Worm (Caenorhabditis elegans): ENCODE measurements around the gene ZC239.16.

DNA sequence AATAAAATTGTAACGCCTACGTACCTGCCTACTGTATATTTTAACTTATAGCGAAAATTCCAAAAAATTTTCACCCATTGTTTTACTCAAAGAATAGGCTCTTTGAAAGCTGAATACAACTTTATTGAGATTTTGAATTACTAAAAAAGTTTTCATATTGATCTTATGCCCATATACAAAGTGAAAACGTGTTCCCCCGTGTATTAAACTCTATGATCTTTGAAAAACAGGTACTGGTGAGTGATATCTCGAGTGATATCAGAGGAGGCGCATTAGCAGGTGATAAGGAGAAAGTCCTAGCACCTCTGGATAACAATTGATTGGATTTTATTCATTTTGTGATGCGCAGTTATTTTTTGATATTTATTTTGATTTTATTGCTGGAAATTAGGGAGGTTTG lies 15.1 kb upstream of the ZC239.16 start, which contains the start of gene C17F4.3:
- TF ChIP-seq pha-4 (tag; optimal IDR thresholded peaks at IDR 0.05) (no peak), ets-4 (tag; optimal IDR thresholded peaks at IDR 0.05) (no peak), nfya-1 (tag; optimal IDR thresholded peaks at IDR 0.05) (no peak), unc-42 (tag; optimal IDR thresholded peaks at IDR 0.05) (no peak), ama-1 (optimal IDR thresholded peaks at IDR 0.05) (no peak), ceh-9 (tag; optimal IDR thresholded peaks at IDR 0.05) (no peak), ceh-48 (tag; optimal IDR thresholded peaks at IDR 0.05) (no peak), hlh-30 (tag; optimal IDR thresholded peaks at IDR 0.05; ENCODE audit: insufficient read depth) (no peak), gmeb-2 (tag; optimal IDR thresholded peaks at IDR 0.05) (no peak), ceh-24 (tag; optimal IDR thresholded peaks at IDR 0.05) (no peak), sox-4 (tag; optimal IDR thresholded peaks at IDR 0.05) (no peak), madf-2 (tag; optimal IDR thresholded peaks at IDR 0.05) (no peak), pqm-1 (tag; optimal IDR thresholded peaks at IDR 0.05) (no peak)
